Fruit fly (Drosophila melanogaster): ENCODE measurements around the gene CG32655.

dm6 chrX:12225325-12225972 lies 10.2 kb downstream of the CG32655 start:
- TF ChIP-seq CG6808 (GFP tag; optimal IDR thresholded peaks at IDR 0.05) = no peak
- TF ChIP-seq dsx (GFP tag; optimal IDR thresholded peaks at IDR 0.05; ENCODE audit: poor library complexity, severe bottlenecking) = no peak
- TF ChIP-seq CG11762 (GFP tag; optimal IDR thresholded peaks at IDR 0.05; ENCODE audit: insufficient read depth) = no peak
- TF ChIP-seq CG7368 (GFP tag; optimal IDR thresholded peaks at IDR 0.05) = no peak
- TF ChIP-seq CG34406 (GFP tag; optimal IDR thresholded peaks at IDR 0.05) = no peak
- TF ChIP-seq CG11902 (GFP tag; optimal IDR thresholded peaks at IDR 0.05) = no peak
- TF ChIP-seq Eip93F (GFP tag; optimal IDR thresholded peaks at IDR 0.05) = no peak
- TF ChIP-seq Sox102F (GFP tag; optimal IDR thresholded peaks at IDR 0.05) = no peak
- no peak for TF ChIP-seq topi (GFP tag; optimal IDR thresholded peaks at IDR 0.05)
- TF ChIP-seq CG6276 (GFP tag; optimal IDR thresholded peaks at IDR 0.05) = no peak
- no peak for TF ChIP-seq salr (GFP tag; optimal IDR thresholded peaks at IDR 0.05)
- TF ChIP-seq CG3032 (tag; optimal IDR thresholded peaks at IDR 0.05) = no peak

All from whole organism, prepupa.